Worm (Caenorhabditis elegans): ENCODE results near the gene ZK353.2.

Gene ZK353.2

DNA sequence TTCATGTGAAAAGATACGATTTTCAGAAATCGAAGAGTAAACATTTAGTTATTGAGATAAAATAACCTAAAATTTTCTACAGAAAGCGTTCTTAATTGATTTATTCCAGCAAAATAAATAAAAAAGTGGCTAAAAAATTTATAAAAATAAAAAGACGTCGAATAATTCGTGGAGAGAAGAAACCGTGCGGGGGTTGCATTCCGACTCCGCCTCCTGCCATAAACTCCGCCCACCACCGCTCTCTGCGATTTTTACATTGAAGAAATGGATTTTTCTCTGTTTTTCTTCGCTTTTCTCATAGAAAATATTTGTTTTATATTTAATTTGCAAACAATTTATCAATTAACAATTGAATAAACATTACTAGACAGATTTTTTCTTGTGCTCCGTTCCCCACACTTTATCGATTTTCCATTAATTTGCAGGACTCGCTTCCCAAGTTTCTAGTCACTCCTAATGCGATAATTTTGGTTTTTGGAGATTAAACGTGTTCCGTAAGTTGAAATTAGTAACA, 7.0 kb downstream of the ZK353.2 start, which contains the start of the genes ubxn-4 and cyy-1:
Gene ubxn-4, minus strand, starts transcription at position 114 of the 514 bp plus-strand sequence.
Gene cyy-1, plus strand, starts transcription at position 426 of the 514 bp plus-strand sequence.
- no peak for TF ChIP-seq hif-1 (tag; optimal IDR thresholded peaks at IDR 0.05)
- TF ChIP-seq dmd-8 (GFP tag; IDR thresholded peaks at IDR 0.05), result no peak
- peak; percentile 49 for TF ChIP-seq mes-2 (tag; optimal IDR thresholded peaks at IDR 0.05; ENCODE audit: poor library complexity, severe bottlenecking)
- TF ChIP-seq lsy-2 (tag; optimal IDR thresholded peaks at IDR 0.05), result peak in 1 of 2 experiments; percentile 25
- TF ChIP-seq nhr-111 (GFP tag; optimal IDR thresholded peaks at IDR 0.05), result no peak
- peak; percentile 14 for TF ChIP-seq aha-1 (tag)

DNA sequence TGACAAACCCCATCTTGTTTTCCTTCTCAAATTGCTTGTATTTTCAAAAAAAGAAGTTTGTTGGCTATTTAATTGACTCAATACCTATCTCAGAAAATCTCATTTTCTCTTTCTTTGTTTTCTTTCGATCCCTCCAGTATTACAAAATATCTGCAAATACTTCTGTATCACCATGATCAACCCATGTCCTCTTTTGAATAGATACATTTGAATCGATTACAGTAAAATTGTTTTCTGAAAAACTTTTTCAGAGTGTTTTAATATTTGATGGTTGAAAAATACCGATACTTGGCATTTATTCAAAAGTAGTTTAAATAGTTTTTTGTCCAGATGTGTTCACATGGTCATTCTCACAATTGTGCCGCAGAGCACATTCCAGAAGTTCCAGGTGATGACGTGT, 10.7 kb downstream of the ZK353.2 start, which contains the start of gene ZK353.9:
Gene ZK353.9, plus strand, starts transcription at position 331 of the 400 bp plus-strand sequence.
- TF ChIP-seq ama-1 (optimal IDR thresholded peaks at IDR 0.05) (peak; percentile 52), pqm-1 (tag; optimal IDR thresholded peaks at IDR 0.05) (no peak), D1046.2 (GFP tag; IDR thresholded peaks at IDR 0.05) (no peak), tag-97 (GFP tag; IDR thresholded peaks at IDR 0.05) (no peak), aha-1 (tag) (peak; percentile 80), unc-62 (GFP tag; optimal IDR thresholded peaks at IDR 0.05 in 1 of 2) (peak in 1 of 2 experiments; percentile 81), unc-62 (tag; optimal IDR thresholded peaks at IDR 0.05) (no peak), ZK546.5 (tag; optimal IDR thresholded peaks at IDR 0.05) (no peak)

DNA sequence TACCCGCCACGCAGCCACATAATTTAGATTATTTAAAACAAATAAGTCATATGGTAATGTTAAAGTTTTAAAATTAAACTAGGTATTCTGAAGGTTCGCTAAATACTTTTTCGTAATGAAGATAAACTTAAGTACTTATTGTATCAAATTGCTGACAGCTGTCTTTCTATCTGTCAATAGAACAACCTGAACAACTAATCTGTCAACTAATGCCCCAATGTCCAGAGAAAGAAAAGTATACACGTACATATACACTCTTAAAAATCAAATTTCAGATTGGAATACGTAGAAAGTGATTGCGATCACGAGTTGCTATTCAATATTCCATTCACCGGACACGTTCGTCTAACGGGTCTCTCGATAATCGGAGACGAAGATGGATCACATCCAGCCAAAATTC, 12.2 kb downstream of the ZK353.2 start:
- no peak for TF ChIP-seq ceh-20 (GFP tag; IDR thresholded peaks at IDR 0.05)
- TF ChIP-seq aha-1 (tag), result peak; percentile 53
- TF ChIP-seq unc-62 (GFP tag; optimal IDR thresholded peaks at IDR 0.05 in 1 of 2), result peak in 1 of 2 experiments; percentile 69
- no peak for TF ChIP-seq unc-62 (tag; optimal IDR thresholded peaks at IDR 0.05)
- no peak for TF ChIP-seq fos-1 (tag; optimal IDR thresholded peaks at IDR 0.05)
- no peak for TF ChIP-seq daf-12 (tag; optimal IDR thresholded peaks at IDR 0.05)
- TF ChIP-seq aly-2 (tag; optimal IDR thresholded peaks at IDR 0.05), result no peak
- TF ChIP-seq nhr-237 (tag; optimal IDR thresholded peaks at IDR 0.05), result no peak
- no peak for TF ChIP-seq ztf-11 (tag; optimal IDR thresholded peaks at IDR 0.05)
- TF ChIP-seq duxl-1 (tag; optimal IDR thresholded peaks at IDR 0.05; ENCODE audit: poor library complexity), result no peak
- peak; percentile 44; the same call in 1 of the 2 replicates for TF ChIP-seq dmd-6 (GFP tag; IDR thresholded peaks at IDR 0.05)
- TF ChIP-seq dmd-9 (GFP tag; IDR thresholded peaks at IDR 0.05), result no peak
- TF ChIP-seq egl-27 (tag; optimal IDR thresholded peaks at IDR 0.05), result no peak
- no peak for TF ChIP-seq Y5F2A.4 (GFP tag; optimal IDR thresholded peaks at IDR 0.05)
- TF ChIP-seq zfp-3 (GFP tag; conservative IDR thresholded peaks at IDR 0.05), result no peak
- TF ChIP-seq saeg-2 (GFP tag; IDR thresholded peaks at IDR 0.05), result no peak

DNA sequence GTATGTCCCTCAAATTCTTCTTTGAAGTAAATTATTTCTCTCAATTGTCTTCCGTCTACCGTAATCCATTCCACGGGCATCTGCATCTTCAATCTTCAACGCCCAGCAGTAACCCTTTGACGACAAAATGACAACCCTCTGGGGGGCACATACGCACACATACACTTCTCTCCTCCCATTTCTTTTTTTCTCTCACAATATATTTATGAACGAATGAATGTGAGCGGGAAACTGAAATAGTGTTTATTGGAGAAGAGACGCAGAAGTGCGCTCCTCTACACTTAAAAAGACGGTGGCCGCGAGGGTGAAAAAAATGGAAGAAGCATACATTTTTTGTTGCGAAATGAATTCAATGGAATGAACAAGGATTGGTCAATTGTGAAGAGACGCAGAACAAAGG, 13.5 kb downstream of the ZK353.2 start:
- peak; percentile 80 for TF ChIP-seq hlh-30 (tag; optimal IDR thresholded peaks at IDR 0.05; ENCODE audit: insufficient read depth)
- TF ChIP-seq php-3 (GFP tag; IDR thresholded peaks at IDR 0.05), result 0 out of 2 replicates have a peak, but pooled peaks have one; percentile 22
- peak; percentile 80 for TF ChIP-seq nhr-28 (tag; optimal IDR thresholded peaks at IDR 0.05)
- no peak for TF ChIP-seq daf-8 (GFP tag; IDR thresholded peaks at IDR 0.05)
- TF ChIP-seq gei-8 (GFP tag; optimal IDR thresholded peaks at IDR 0.05), result no peak
- TF ChIP-seq cey-2 (tag; optimal IDR thresholded peaks at IDR 0.05; ENCODE audit: borderline replicate concordance, insufficient read depth), result no peak
- no peak for TF ChIP-seq lin-39 (tag; optimal IDR thresholded peaks at IDR 0.05)
- no peak for TF ChIP-seq egl-27 (tag; optimal IDR thresholded peaks at IDR 0.05)
- peak; percentile 35 for TF ChIP-seq lin-13 (GFP tag; optimal IDR thresholded peaks at IDR 0.05)
- peak; percentile 81 for TF ChIP-seq T20F7.1 (GFP tag; optimal IDR thresholded peaks at IDR 0.05)
- TF ChIP-seq daf-12 (tag; optimal IDR thresholded peaks at IDR 0.05), result no peak
- no peak for TF ChIP-seq ceh-62 (tag; optimal IDR thresholded peaks at IDR 0.05)
- no peak for TF ChIP-seq F37D6.2 (tag; optimal IDR thresholded peaks at IDR 0.05)
- TF ChIP-seq nhr-10 (tag; optimal IDR thresholded peaks at IDR 0.05), result no peak
- no peak for TF ChIP-seq dmd-8 (GFP tag; IDR thresholded peaks at IDR 0.05)
- TF ChIP-seq pha-4 (GFP tag; IDR thresholded peaks at IDR 0.05), result peak; percentile 65
- TF ChIP-seq pha-4 (tag; optimal IDR thresholded peaks at IDR 0.05), result peak; percentile 94
- TF ChIP-seq ama-1 (optimal IDR thresholded peaks at IDR 0.05), result peak; percentile 28
- TF ChIP-seq fkh-10 (GFP tag; optimal IDR thresholded peaks at IDR 0.05), result peak; percentile 2
- no peak for TF ChIP-seq unc-130 (GFP tag; optimal IDR thresholded peaks at IDR 0.05)
- peak; percentile 61 for TF ChIP-seq pqm-1 (tag; optimal IDR thresholded peaks at IDR 0.05)
- no peak for TF ChIP-seq attf-4 (tag; optimal IDR thresholded peaks at IDR 0.05)
- no peak for TF ChIP-seq Y5F2A.4 (GFP tag; optimal IDR thresholded peaks at IDR 0.05)
- TF ChIP-seq nhr-102 (tag; optimal IDR thresholded peaks at IDR 0.05), result peak; percentile 29
- TF ChIP-seq unc-39 (tag; optimal IDR thresholded peaks at IDR 0.05), result no peak
- TF ChIP-seq lin-1 (GFP tag; IDR thresholded peaks at IDR 0.05), result 0 out of 2 replicates have a peak, but pooled peaks have one; percentile 35
